Fruit fly (Drosophila melanogaster) S2 (cell line): ENCODE measurements around the gene Rpn10.

Experiments
- CG8478 ChIP-seq: fragments of >200 bp; optimal IDR thresholded peaks from 2 replicates; lab custom pipeline; 2018
- CTCF ChIP-seq, 2 experiments: fragments of >200 bp; optimal IDR thresholded peaks; 2 replicates each; lab custom pipeline; 2018

- TF ChIP-seq CTCF (optimal IDR thresholded peaks at IDR 0.05; lab: Kevin White, UChicago) (no peak), CG8478 (lab: Kevin White, UChicago) (no peak)
Measured at dm6 chr3L:21508621-21509020, 28.2 kb upstream of the Rpn10 start.
